Worm (Caenorhabditis elegans) whole organism, midembryonic: ENCODE data around the gene F16B12.4.

Source experiments
- T22C8.4 ChIP-seq: fragments of 200-800 bp; sonication (Bioruptor generic); IDR thresholded peaks from 2 replicates; pipeline ENCODE4 v1.3.6; 2022; ENCODE audit warnings: missing genetic modification characterization, missing compliant biosample characterization
- flt-1 ChIP-seq: fragments of 200-800 bp; sonication (Bioruptor generic); IDR thresholded peaks from 2 replicates; pipeline ENCODE4 v1.3.6; 2022; ENCODE audit warnings: missing genetic modification characterization, missing compliant biosample characterization
- klf-2 ChIP-seq: fragments of 200-800 bp; sonication (Bioruptor generic); conservative IDR thresholded peaks from 2 replicates; pipeline ENCODE4 v1.3.6; 2022; ENCODE audit warnings: missing genetic modification reagents, missing genetic modification characterization, missing compliant biosample characterization
- med-1 ChIP-seq: sonication (generic microtip); optimal IDR thresholded peaks from 2 replicates; lab custom pipeline; 2017; ENCODE audit warnings: missing genetic modification characterization, mild to moderate bottlenecking, missing compliant biosample characterization, antibody characterized with exemption, missing genetic modification reagents; ENCODE audit not compliant: insufficient read depth
- ref-1 ChIP-seq: fragments of 200-800 bp; sonication (Bioruptor generic); conservative IDR thresholded peaks from 2 replicates; pipeline ENCODE4 v1.3.6; 2022; ENCODE audit warnings: missing genetic modification reagents, missing genetic modification characterization, missing compliant biosample characterization
- ztf-29 ChIP-seq: fragments of 200-800 bp; sonication (Bioruptor generic); IDR thresholded peaks from 2 replicates; pipeline ENCODE4 v1.3.6; 2022; ENCODE audit warnings: missing genetic modification reagents, missing genetic modification characterization, missing compliant biosample characterization

ce11 chrX:14055715-14056114, 42.8 kb downstream of the F16B12.4 start:
- TF ChIP-seq ref-1 (GFP tag; lab: Robert Waterston, UW) (no peak), T22C8.4 (GFP tag; lab: Robert Waterston, UW) (no peak), klf-2 (GFP tag; lab: Robert Waterston, UW) (no peak), flt-1 (no peak), med-1 (GFP tag; lab: Kevin White, UChicago) (no peak), ztf-29 (GFP tag; lab: Robert Waterston, UW) (no peak)
